Worm (Caenorhabditis elegans) whole organism, L2 larva: ENCODE data around the gene him-6.

Source experiments
- R02D3.7 ChIP-seq: fragments of 150-350 bp; optimal IDR thresholded peaks from 2 replicates; lab custom pipeline; 2014; ENCODE audit warnings: missing biosample characterization, missing genetic modification characterization
- ama-1 ChIP-seq: fragments of 150-350 bp; optimal IDR thresholded peaks from 2 replicates; lab custom pipeline; 2018; ENCODE audit warnings: inconsistent platforms
- dmd-4 ChIP-seq: sonication (generic microtip); optimal IDR thresholded peaks from 2 replicates; lab custom pipeline; 2017; ENCODE audit warnings: missing biosample characterization, missing genetic modification characterization
- egl-27 ChIP-seq: sonication (generic microtip); optimal IDR thresholded peaks from 3 replicates; lab custom pipeline; 2017; ENCODE audit warnings: missing biosample characterization, missing genetic modification reagents, missing genetic modification characterization
- elt-1 ChIP-seq: fragments of 150-350 bp; optimal IDR thresholded peaks from 2 replicates; lab custom pipeline; 2014; ENCODE audit warnings: missing biosample characterization, missing genetic modification characterization
- elt-3 ChIP-seq: sonication (generic microtip); optimal IDR thresholded peaks from 2 replicates; lab custom pipeline; 2017; ENCODE audit warnings: missing biosample characterization, missing genetic modification characterization
- lin-13 ChIP-seq: fragments of 150-350 bp; optimal IDR thresholded peaks from 2 replicates; lab custom pipeline; 2014; ENCODE audit warnings: missing biosample characterization, missing genetic modification reagents, missing genetic modification characterization
- mdl-1 ChIP-seq, 2 experiments: fragments of 150-350 bp in 1 of 2; sonication (generic microtip) in 1 of 2; optimal IDR thresholded peaks; 2 replicates each; lab custom pipeline; 2017; ENCODE audit warnings: missing biosample characterization in 2 of 2, missing genetic modification characterization in 2 of 2
- nhr-11 ChIP-seq: fragments of 150-350 bp; optimal IDR thresholded peaks from 2 replicates; lab custom pipeline; 2014; ENCODE audit warnings: missing biosample characterization, missing genetic modification characterization
- nhr-237 ChIP-seq: fragments of 150-350 bp; optimal IDR thresholded peaks from 2 replicates; lab custom pipeline; 2014; ENCODE audit warnings: missing biosample characterization, missing genetic modification characterization
- skn-1 ChIP-seq: sonication (generic microtip); optimal IDR thresholded peaks from 2 replicates; lab custom pipeline; 2017; ENCODE audit warnings: missing biosample characterization, missing genetic modification characterization
- sma-9 ChIP-seq, 2 experiments: fragments of 150-350 bp in 1 of 2; sonication (generic microtip) in 1 of 2; optimal IDR thresholded peaks; 2 replicates each; lab custom pipeline; 2014 to 2016; ENCODE audit warnings: missing genetic modification characterization in 2 of 2, mild to moderate bottlenecking in 1 of 2, missing biosample characterization in 1 of 2, missing compliant biosample characterization in 1 of 2, missing genetic modification reagents in 1 of 2, moderate library complexity in 1 of 2
- unc-62 ChIP-seq: fragments of 150-350 bp; optimal IDR thresholded peaks from 2 replicates; lab custom pipeline; 2014; ENCODE audit warnings: missing biosample characterization, missing genetic modification reagents, missing genetic modification characterization

- TF ChIP-seq lin-13 (GFP tag; lab: Kevin White, UChicago), result no peak
- TF ChIP-seq dmd-4 (tag; lab: Kevin White, UChicago), result no peak
- TF ChIP-seq R02D3.7 (tag; lab: Kevin White, UChicago), result no peak
- TF ChIP-seq egl-27 (tag; lab: Kevin White, UChicago), result no peak
- no peak for TF ChIP-seq unc-62
- no peak for TF ChIP-seq elt-3 (tag; lab: Kevin White, UChicago)
- TF ChIP-seq skn-1 (tag; lab: Kevin White, UChicago), result no peak
- no peak for TF ChIP-seq nhr-11 (tag; lab: Kevin White, UChicago)
- no peak for TF ChIP-seq nhr-237 (tag; lab: Kevin White, UChicago)
- TF ChIP-seq mdl-1 (tag; optimal IDR thresholded peaks at IDR 0.05; lab: Kevin White, UChicago), result no peak
- TF ChIP-seq sma-9 (GFP tag; optimal IDR thresholded peaks at IDR 0.05; lab: Kevin White, UChicago), result no peak
- TF ChIP-seq sma-9 (tag; optimal IDR thresholded peaks at IDR 0.05; lab: Kevin White, UChicago), result no peak
- no peak for TF ChIP-seq elt-1 (tag; lab: Kevin White, UChicago)
- no peak for TF ChIP-seq ama-1 (lab: Kevin White, UChicago)
Observed at ce11 chrIV:12441715-12442114, 48.9 kb upstream of the him-6 start, which contains the start of gene C25G4.17.
